Worm (Caenorhabditis elegans): Measurements from ENCODE around the gene sre-45.

DNA sequence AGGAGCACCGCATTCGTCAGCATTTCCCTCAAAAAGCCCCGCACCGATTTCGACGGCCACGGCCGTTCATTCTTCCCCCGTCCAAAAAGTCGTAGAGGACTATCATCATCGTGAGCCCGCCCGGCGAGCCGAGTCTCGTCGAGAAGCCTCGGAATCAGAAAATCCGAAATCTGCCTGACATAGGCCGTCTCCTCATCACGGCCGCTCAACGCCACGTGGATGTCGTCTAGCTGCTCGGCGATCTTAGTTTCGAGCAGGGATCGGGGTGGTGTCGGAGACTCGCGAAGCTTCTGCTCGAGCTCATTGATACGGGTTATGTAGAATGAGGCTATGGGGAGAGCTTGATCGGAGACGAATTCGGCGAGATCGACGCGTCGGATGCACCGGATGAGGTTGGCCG is 11.4 kb downstream of the sre-45 start:
- no peak for TF ChIP-seq tbx-11 (GFP tag; IDR thresholded peaks at IDR 0.05)
- TF ChIP-seq hnd-1 (tag; optimal IDR thresholded peaks at IDR 0.05), result no peak
- TF ChIP-seq B0310.2 (tag; optimal IDR thresholded peaks at IDR 0.05), result no peak
- TF ChIP-seq ets-7 (tag; optimal IDR thresholded peaks at IDR 0.05), result no peak
- no peak for TF ChIP-seq hmg-4 (GFP tag; optimal IDR thresholded peaks at IDR 0.05)
- no peak for TF ChIP-seq ama-1 (optimal IDR thresholded peaks at IDR 0.05)
- no peak for TF ChIP-seq ceh-36 (tag; optimal IDR thresholded peaks at IDR 0.05)

Measured in whole organism, early embryonic.